Fruit fly (Drosophila melanogaster) whole organism, embryonic: ENCODE measurements around the gene ph-d.

Source experiments
- ATbp ChIP-seq: fragments of 200-800 bp; sonication (Bioruptor generic); optimal IDR thresholded peaks from 2 replicates; lab custom pipeline; 2017; ENCODE audit warnings: missing biosample characterization, mild to moderate bottlenecking, missing genetic modification characterization, missing genetic modification reagents
- Aef1 ChIP-seq: fragments of 200-800 bp; sonication (Bioruptor generic); IDR thresholded peaks from 3 replicates; pipeline ENCODE4 v1.3.6; 2022; ENCODE audit warnings: missing biosample characterization, missing genetic modification characterization
- B-H1 ChIP-seq: fragments of 200-800 bp; sonication (Bioruptor generic); IDR thresholded peaks from 3 replicates; pipeline ENCODE4 v1.3.6; 2022; ENCODE audit warnings: missing biosample characterization, missing genetic modification characterization
- CG11696 ChIP-seq: fragments of 200-800 bp; sonication (Bioruptor generic); IDR thresholded peaks from 2 replicates; pipeline ENCODE4 v1.3.6; 2022; ENCODE audit warnings: missing biosample characterization, missing genetic modification characterization
- CG12219 ChIP-seq: fragments of 200-800 bp; sonication (Bioruptor generic); optimal IDR thresholded peaks from 3 replicates; lab custom pipeline; 2018; ENCODE audit warnings: missing biosample characterization, mild to moderate bottlenecking, missing genetic modification characterization
- CG12769 ChIP-seq: fragments of 200-800 bp; sonication (Bioruptor generic); optimal IDR thresholded peaks from 2 replicates; lab custom pipeline; 2019; ENCODE audit warnings: missing biosample characterization, mild to moderate bottlenecking, missing genetic modification characterization, moderate library complexity
- CG14050 ChIP-seq: fragments of 200-800 bp; sonication (Bioruptor generic); IDR thresholded peaks from 3 replicates; pipeline ENCODE4 v1.3.6; 2022; ENCODE audit warnings: missing biosample characterization, missing genetic modification characterization
- CG2712 ChIP-seq: fragments of 200-800 bp; optimal IDR thresholded peaks from 3 replicates; lab custom pipeline; 2019; ENCODE audit warnings: missing biosample characterization, mild to moderate bottlenecking, missing genetic modification characterization, moderate library complexity
- CG31224 ChIP-seq: fragments of 200-800 bp; sonication (Bioruptor generic); IDR thresholded peaks from 2 replicates; pipeline ENCODE4 v1.3.6; 2022; ENCODE audit warnings: missing biosample characterization, missing genetic modification characterization
- CG3726 ChIP-seq: fragments of 200-800 bp; sonication (Bioruptor generic); IDR thresholded peaks from 3 replicates; pipeline ENCODE4, ENCODE4 v1.3.6; 2022; ENCODE audit warnings: missing biosample characterization, missing genetic modification characterization
- CG3847 ChIP-seq: fragments of 200-800 bp; sonication (Bioruptor generic); IDR thresholded peaks from 2 replicates; pipeline ENCODE4 v1.3.6; 2022; ENCODE audit warnings: missing biosample characterization, missing genetic modification characterization
- CG4707 ChIP-seq: fragments of 200-800 bp; sonication (Bioruptor generic); optimal IDR thresholded peaks from 2 replicates; lab custom pipeline; 2018; ENCODE audit warnings: missing biosample characterization, mild to moderate bottlenecking, missing genetic modification characterization, moderate library complexity
- CG4820 ChIP-seq: fragments of 200-800 bp; sonication (Bioruptor generic); optimal IDR thresholded peaks from 3 replicates; lab custom pipeline; 2016; ENCODE audit warnings: missing biosample characterization, missing genetic modification characterization
- CG6791 ChIP-seq: fragments of 200-800 bp; sonication (Bioruptor generic); IDR thresholded peaks from 3 replicates; pipeline ENCODE4 v1.3.6; 2022; ENCODE audit warnings: missing biosample characterization, missing genetic modification characterization; ENCODE audit not compliant: partially characterized antibody
- CG7372 ChIP-seq: fragments of 200-800 bp; sonication (Bioruptor generic); IDR thresholded peaks from 2 replicates; pipeline ENCODE4 v1.3.6; 2022; ENCODE audit warnings: missing biosample characterization, missing genetic modification characterization
- CG7786 ChIP-seq: fragments of 200-800 bp; sonication (Bioruptor generic); optimal IDR thresholded peaks from 2 replicates; lab custom pipeline; 2016; ENCODE audit warnings: missing biosample characterization, missing genetic modification characterization
- CG9215 ChIP-seq: fragments of 200-800 bp; sonication (Bioruptor generic); IDR thresholded peaks from 2 replicates; pipeline ENCODE4 v1.3.6; 2022; ENCODE audit warnings: missing biosample characterization, missing genetic modification characterization
- CG9932 ChIP-seq: fragments of 200-800 bp; sonication (Bioruptor generic); IDR thresholded peaks from 2 replicates; pipeline ENCODE4 v1.3.6; 2022; ENCODE audit warnings: missing biosample characterization, missing genetic modification characterization
- CoRest ChIP-seq: fragments of 200-800 bp; sonication (Bioruptor generic); optimal IDR thresholded peaks from 3 replicates; lab custom pipeline; 2018; ENCODE audit warnings: missing biosample characterization, mild to moderate bottlenecking, missing genetic modification characterization, moderate library complexity
- D19B ChIP-seq: fragments of 200-800 bp; sonication (Bioruptor generic); optimal IDR thresholded peaks from 2 replicates; lab custom pipeline; 2017; ENCODE audit warnings: missing biosample characterization, mild to moderate bottlenecking, missing genetic modification characterization
- Dad ChIP-seq: fragments of 200-800 bp; sonication (Bioruptor generic); optimal IDR thresholded peaks from 3 replicates; lab custom pipeline; 2016; ENCODE audit warnings: missing biosample characterization, missing genetic modification characterization
- ERR ChIP-seq: fragments of 200-800 bp; sonication (Bioruptor generic); optimal IDR thresholded peaks from 2 replicates; lab custom pipeline; 2016; ENCODE audit warnings: missing biosample characterization, missing genetic modification characterization
- Eip74EF ChIP-seq, 2 experiments: fragments of 200-800 bp in 1 of 2; fragments of >200 bp in 1 of 2; sonication (Bioruptor generic) in 1 of 2; optimal IDR thresholded peaks; 2 replicates each; lab custom pipeline; 2017 to 2019; ENCODE audit warnings: missing biosample characterization in 2 of 2, missing genetic modification characterization in 2 of 2, mild to moderate bottlenecking in 1 of 2, moderate library complexity in 1 of 2
- Gsc ChIP-seq: fragments of 200-800 bp; sonication (Bioruptor generic); IDR thresholded peaks from 2 replicates; pipeline ENCODE4 v1.3.6; 2022; ENCODE audit warnings: missing biosample characterization, missing genetic modification characterization
- HLHmδ ChIP-seq: fragments of 200-800 bp; sonication (Bioruptor generic); optimal IDR thresholded peaks from 2 replicates; lab custom pipeline; 2018; ENCODE audit warnings: missing biosample characterization, mild to moderate bottlenecking, missing genetic modification characterization, moderate library complexity
- Hand ChIP-seq: fragments of 200-800 bp; sonication (Bioruptor generic); optimal IDR thresholded peaks from 2 replicates; lab custom pipeline; 2017; ENCODE audit warnings: mild to moderate bottlenecking, missing biosample characterization, missing genetic modification reagents, missing genetic modification characterization
- HmgZ ChIP-seq: fragments of 200-800 bp; sonication (Bioruptor generic); optimal IDR thresholded peaks from 2 replicates; lab custom pipeline; 2018; ENCODE audit warnings: missing biosample characterization, mild to moderate bottlenecking, missing genetic modification characterization
- Hr51 ChIP-seq, 2 experiments: fragments of 200-800 bp; sonication (Bioruptor generic); optimal IDR thresholded peaks; 2 replicates in 1 of 2; 3 replicates in 1 of 2; lab custom pipeline; 2016 to 2018; ENCODE audit warnings: missing biosample characterization in 2 of 2, missing genetic modification characterization in 2 of 2, mild to moderate bottlenecking in 1 of 2, moderate library complexity in 1 of 2
- MTF-1 ChIP-seq: fragments of 200-800 bp; sonication (Bioruptor generic); optimal IDR thresholded peaks from 2 replicates; lab custom pipeline; 2018; ENCODE audit warnings: missing biosample characterization, mild to moderate bottlenecking, missing genetic modification characterization, borderline replicate concordance
- Meics ChIP-seq: fragments of 200-800 bp; sonication (Bioruptor generic); optimal IDR thresholded peaks from 2 replicates; lab custom pipeline; 2017; ENCODE audit warnings: missing biosample characterization, mild to moderate bottlenecking, missing genetic modification characterization
- Nf-YA ChIP-seq: fragments of 200-800 bp; sonication (Bioruptor generic); IDR thresholded peaks from 2 replicates; pipeline ENCODE4 v1.3.6; 2022; ENCODE audit warnings: missing biosample characterization, missing genetic modification characterization
- Oli ChIP-seq: fragments of 200-800 bp; sonication (Bioruptor generic); optimal IDR thresholded peaks from 2 replicates; lab custom pipeline; 2018; ENCODE audit warnings: missing biosample characterization, mild to moderate bottlenecking, missing genetic modification characterization, moderate library complexity
- PHDP ChIP-seq: fragments of 200-800 bp; sonication (Bioruptor generic); optimal IDR thresholded peaks from 3 replicates; lab custom pipeline; 2018; ENCODE audit warnings: missing biosample characterization, mild to moderate bottlenecking, missing genetic modification characterization, moderate library complexity
- YL-1 ChIP-seq: fragments of 200-800 bp; sonication (Bioruptor generic); optimal IDR thresholded peaks from 3 replicates; lab custom pipeline; 2017; ENCODE audit warnings: missing biosample characterization, mild to moderate bottlenecking, missing genetic modification characterization
- ato ChIP-seq: fragments of 200-800 bp; sonication (Bioruptor generic); IDR thresholded peaks from 2 replicates; pipeline ENCODE4 v1.3.6; 2022; ENCODE audit warnings: missing biosample characterization, missing genetic modification characterization; ENCODE audit not compliant: partially characterized antibody
- br ChIP-seq: fragments of >200 bp; optimal IDR thresholded peaks from 2 replicates; lab custom pipeline; 2017
- cato ChIP-seq: fragments of 200-800 bp; sonication (Bioruptor generic); optimal IDR thresholded peaks from 2 replicates; lab custom pipeline; 2016; ENCODE audit warnings: missing biosample characterization, missing genetic modification characterization, borderline replicate concordance
- chif ChIP-seq, 2 experiments: fragments of 200-800 bp; sonication (Bioruptor generic); optimal IDR thresholded peaks; 3 replicates each; lab custom pipeline; 2016; ENCODE audit warnings: missing biosample characterization in 2 of 2, missing genetic modification characterization in 2 of 2
- chn ChIP-seq: fragments of 200-800 bp; sonication (Bioruptor generic); optimal IDR thresholded peaks from 2 replicates; lab custom pipeline; 2016; ENCODE audit warnings: missing biosample characterization, missing genetic modification characterization
- crp ChIP-seq, 2 experiments: fragments of 200-800 bp; sonication (Bioruptor generic); optimal IDR thresholded peaks; 2 replicates in 1 of 2; 3 replicates in 1 of 2; lab custom pipeline; 2017; ENCODE audit warnings: missing biosample characterization in 2 of 2, missing genetic modification characterization in 2 of 2, mild to moderate bottlenecking in 1 of 2, moderate library complexity in 1 of 2
- dm ChIP-seq: fragments of 200-800 bp; sonication (Bioruptor generic); optimal IDR thresholded peaks from 3 replicates; lab custom pipeline; 2016; ENCODE audit warnings: missing biosample characterization, missing genetic modification characterization
- grn ChIP-seq: fragments of 200-800 bp; sonication (Bioruptor generic); optimal IDR thresholded peaks from 3 replicates; lab custom pipeline; 2017; ENCODE audit warnings: missing biosample characterization, missing genetic modification characterization
- kah ChIP-seq: fragments of 200-800 bp; sonication (Bioruptor generic); optimal IDR thresholded peaks from 2 replicates; lab custom pipeline; 2018; ENCODE audit warnings: missing biosample characterization, mild to moderate bottlenecking, missing genetic modification characterization
- mld ChIP-seq: fragments of 200-800 bp; sonication (Bioruptor generic); IDR thresholded peaks from 3 replicates; pipeline ENCODE4 v1.3.6; 2022; ENCODE audit warnings: missing biosample characterization, missing genetic modification characterization; ENCODE audit not compliant: partially characterized antibody
- pum ChIP-seq: fragments of 200-800 bp; sonication (Bioruptor generic); optimal IDR thresholded peaks from 2 replicates; lab custom pipeline; 2016; ENCODE audit warnings: missing biosample characterization, missing genetic modification characterization
- rib ChIP-seq: fragments of 200-800 bp; sonication (Bioruptor generic); IDR thresholded peaks from 2 replicates; pipeline ENCODE4 v1.3.6; 2022; ENCODE audit warnings: missing biosample characterization, missing genetic modification characterization
- schlank ChIP-seq: fragments of 200-800 bp; sonication (Bioruptor generic); optimal IDR thresholded peaks from 2 replicates; lab custom pipeline; 2018; ENCODE audit warnings: missing biosample characterization, mild to moderate bottlenecking, missing genetic modification characterization
- scrt ChIP-seq: fragments of 200-800 bp; sonication (Bioruptor generic); optimal IDR thresholded peaks from 2 replicates; lab custom pipeline; 2018; ENCODE audit warnings: missing biosample characterization, mild to moderate bottlenecking, missing genetic modification characterization, moderate library complexity
- tna ChIP-seq: fragments of 200-800 bp; sonication (Bioruptor generic); IDR thresholded peaks from 2 replicates; pipeline ENCODE4 v1.3.6; 2022; ENCODE audit warnings: missing biosample characterization, missing genetic modification characterization; ENCODE audit not compliant: partially characterized antibody
- wor ChIP-seq: fragments of 200-800 bp; sonication (Bioruptor generic); IDR thresholded peaks from 2 replicates; pipeline ENCODE4 v1.3.6; 2022; ENCODE audit warnings: missing biosample characterization, missing genetic modification characterization

Gene ph-d

DNA sequence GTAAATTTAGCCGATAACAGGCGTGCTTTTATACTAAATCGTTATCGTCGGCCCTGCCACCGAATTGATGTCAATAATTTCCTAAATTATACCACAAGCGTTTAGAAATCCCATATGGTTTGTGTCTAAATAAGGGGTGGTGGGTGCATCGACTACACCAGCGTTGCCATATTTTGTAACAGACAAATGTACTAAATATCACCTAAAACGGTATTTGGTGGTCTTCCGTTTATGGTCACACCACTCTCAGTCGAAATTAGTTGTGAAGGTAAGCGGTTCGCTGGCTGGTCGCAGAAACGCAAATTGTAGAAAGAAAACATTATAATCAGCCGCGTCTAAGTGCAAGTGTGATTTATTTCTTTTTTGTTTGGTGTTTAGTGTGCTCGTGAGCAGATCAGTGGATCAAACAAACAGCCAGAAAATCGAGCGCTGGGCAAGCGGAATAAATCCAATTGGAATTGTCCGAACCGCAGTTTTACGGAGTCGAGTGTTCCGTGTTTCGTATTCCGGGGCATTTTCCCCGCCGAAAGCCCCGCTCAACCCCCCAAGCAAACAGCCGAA lies 42.6 kb downstream of the ph-d start, which contains the start of the genes CG16903 and Unc-76 (continued):
- no peak for TF ChIP-seq tna (GFP tag; lab: Robert Waterston, UW)
- peak; percentile 72 for TF ChIP-seq CG2712 (tag; lab: Kevin White, UChicago)
- TF ChIP-seq CG12219 (GFP tag; lab: Kevin White, UChicago): peak; percentile 32
- no peak for TF ChIP-seq CG9215
- TF ChIP-seq Hand: peak; percentile 38
- no peak for TF ChIP-seq D19B (GFP tag; lab: Kevin White, UChicago)
- peak; percentile 18 for TF ChIP-seq CG7786 (GFP tag; lab: Kevin White, UChicago)
- no peak for TF ChIP-seq Nf-YA (GFP tag; lab: Robert Waterston, UW)
- no peak for TF ChIP-seq ato
- TF ChIP-seq Gsc: no peak
- TF ChIP-seq scrt (GFP tag; lab: Kevin White, UChicago): peak; percentile 51
- no peak for TF ChIP-seq CG14050 (GFP tag; lab: Robert Waterston, UW)
- peak; percentile 59 for TF ChIP-seq PHDP (tag; lab: Kevin White, UChicago)
- TF ChIP-seq HLHmδ (GFP tag; lab: Kevin White, UChicago): peak; percentile 77
- TF ChIP-seq grn (GFP tag; lab: Kevin White, UChicago): no peak
- TF ChIP-seq Aef1 (GFP tag; lab: Robert Waterston, UW): no peak
- no peak for TF ChIP-seq pum (GFP tag; lab: Kevin White, UChicago)
- TF ChIP-seq dm (GFP tag; lab: Kevin White, UChicago): peak; percentile 60
- no peak for TF ChIP-seq CG31224 (GFP tag; lab: Robert Waterston, UW)
- TF ChIP-seq mld (GFP tag; lab: Robert Waterston, UW): no peak
- peak; percentile 16 to 33 for TF ChIP-seq chif (GFP tag; optimal IDR thresholded peaks at IDR 0.05; lab: Kevin White, UChicago)
- TF ChIP-seq rib (GFP tag; lab: Robert Waterston, UW): 0 out of 2 replicates have a peak, but pooled peaks have one; percentile 17
- TF ChIP-seq CG3847 (GFP tag; lab: Robert Waterston, UW): peak; percentile 84
- TF ChIP-seq br (lab: Kevin White, UChicago): no peak
- peak; percentile 78 for TF ChIP-seq CG12769 (tag; lab: Kevin White, UChicago)
- TF ChIP-seq Oli (tag; lab: Kevin White, UChicago): no peak
- TF ChIP-seq kah (GFP tag; lab: Kevin White, UChicago): peak; percentile 52
- no peak for TF ChIP-seq wor (GFP tag; lab: Robert Waterston, UW)
- no peak for TF ChIP-seq chn (GFP tag; lab: Kevin White, UChicago)
- TF ChIP-seq ATbp: no peak
- TF ChIP-seq cato (GFP tag; lab: Kevin White, UChicago): no peak
- peak; percentile 59 for TF ChIP-seq MTF-1 (GFP tag; lab: Kevin White, UChicago)
- 0 out of 3 replicates have a peak, but pooled peaks have one; percentile 49 for TF ChIP-seq CG6791 (GFP tag; lab: Robert Waterston, UW)
- TF ChIP-seq B-H1 (GFP tag; lab: Robert Waterston, UW): no peak
- TF ChIP-seq HmgZ (tag; lab: Kevin White, UChicago): peak; percentile 82
- TF ChIP-seq Meics (GFP tag; lab: Kevin White, UChicago): peak; percentile 34
- no peak for TF ChIP-seq CG4820 (GFP tag; lab: Kevin White, UChicago)
- no peak for TF ChIP-seq schlank
- peak; percentile 46 for TF ChIP-seq CoRest
- no peak for TF ChIP-seq CG11696 (GFP tag; lab: Robert Waterston, UW)
- no peak for TF ChIP-seq ERR (GFP tag; lab: Kevin White, UChicago)
- TF ChIP-seq crp (GFP tag; optimal IDR thresholded peaks at IDR 0.05; lab: Kevin White, UChicago): peak in 1 of 2 experiments; percentile 32
- TF ChIP-seq YL-1 (GFP tag; lab: Kevin White, UChicago): peak; percentile 73
- peak; percentile 40 for TF ChIP-seq CG4707 (GFP tag; lab: Kevin White, UChicago)
- no peak for TF ChIP-seq CG3726 (GFP tag; lab: Robert Waterston, UW)
- peak in 1 of 2 experiments; percentile 47 for TF ChIP-seq Hr51 (GFP tag; optimal IDR thresholded peaks at IDR 0.05; lab: Kevin White, UChicago)
- peak; percentile 37; the same call in 1 of the 2 replicates for TF ChIP-seq CG9932 (GFP tag; lab: Robert Waterston, UW)
- TF ChIP-seq Eip74EF (GFP tag; optimal IDR thresholded peaks at IDR 0.05; lab: Kevin White, UChicago): peak in 1 of 2 experiments; percentile 61
- no peak for TF ChIP-seq CG7372 (GFP tag; lab: Robert Waterston, UW)
- TF ChIP-seq Dad: peak; percentile 24
